Fruit fly (Drosophila melanogaster) whole organism: ENCODE results near the gene CG42724.

Source experiments
- Dll ChIP-seq: fragments of >200 bp; optimal IDR thresholded peaks from 2 replicates; lab custom pipeline; 2017
- pan ChIP-seq: fragments of >200 bp; optimal IDR thresholded peaks from 2 replicates; lab custom pipeline; 2017
- psq ChIP-seq: fragments of >200 bp; optimal IDR thresholded peaks from 2 replicates; lab custom pipeline; 2017

DNA sequence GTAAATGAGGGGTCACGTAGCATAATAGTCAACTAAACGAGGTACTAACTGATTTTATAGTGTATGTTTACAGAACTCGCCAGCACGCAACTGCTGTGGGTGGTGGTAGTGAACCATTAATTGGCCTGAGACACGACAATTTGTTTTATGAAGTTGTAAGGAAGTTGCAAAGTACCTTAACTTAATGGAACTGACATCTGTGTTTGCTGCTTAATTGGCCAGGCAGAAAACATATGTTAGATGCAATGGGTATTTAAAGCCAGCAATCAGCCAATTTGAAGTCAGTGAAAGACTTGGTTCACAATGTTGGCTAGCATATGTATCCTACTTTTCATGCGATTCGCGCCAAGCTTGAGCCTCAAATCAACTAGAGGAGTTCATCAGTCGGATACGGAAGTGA is 26.4 kb downstream of the CG42724 start, which contains the start of gene CG17917:
- TF ChIP-seq pan (lab: Kevin White, UChicago), result no peak
- no peak for TF ChIP-seq psq
- TF ChIP-seq Dll (lab: Kevin White, UChicago), result no peak
